Fruit fly (Drosophila melanogaster) whole organism, embryonic: Measurements from ENCODE around the gene PGAP2.

Experiments used
- B-H1 ChIP-seq: fragments of 200-800 bp; sonication (Bioruptor generic); IDR thresholded peaks from 3 replicates; pipeline ENCODE4 v1.3.6; 2022; ENCODE audit warnings: missing biosample characterization, missing genetic modification characterization
- CG10267 ChIP-seq: fragments of 200-800 bp; sonication (Bioruptor generic); optimal IDR thresholded peaks from 2 replicates; lab custom pipeline; 2018; ENCODE audit warnings: missing biosample characterization, mild to moderate bottlenecking, missing genetic modification characterization, moderate library complexity
- CG10274 ChIP-seq: fragments of 200-800 bp; sonication (Bioruptor generic); optimal IDR thresholded peaks from 3 replicates; lab custom pipeline; 2017; ENCODE audit warnings: missing biosample characterization, mild to moderate bottlenecking, missing genetic modification characterization
- CG10321 ChIP-seq: fragments of 200-800 bp; sonication (Bioruptor generic); IDR thresholded peaks from 2 replicates; pipeline ENCODE4 v1.3.6; 2022; ENCODE audit warnings: missing biosample characterization, missing genetic modification characterization
- CG10462 ChIP-seq: fragments of 200-800 bp; sonication (Bioruptor generic); optimal IDR thresholded peaks from 2 replicates; lab custom pipeline; 2016; ENCODE audit warnings: missing biosample characterization, missing genetic modification characterization
- CG10654 ChIP-seq: fragments of 200-800 bp; sonication (Bioruptor generic); optimal IDR thresholded peaks from 2 replicates; lab custom pipeline; 2016; ENCODE audit warnings: missing biosample characterization, missing genetic modification characterization
- CG11398 ChIP-seq: fragments of 200-800 bp; sonication (Bioruptor generic); optimal IDR thresholded peaks from 2 replicates; lab custom pipeline; 2016; ENCODE audit warnings: missing biosample characterization, missing genetic modification characterization
- CG12219 ChIP-seq: fragments of 200-800 bp; sonication (Bioruptor generic); optimal IDR thresholded peaks from 3 replicates; lab custom pipeline; 2018; ENCODE audit warnings: missing biosample characterization, mild to moderate bottlenecking, missing genetic modification characterization
- CG13287 ChIP-seq: fragments of 200-800 bp; sonication (Bioruptor generic); IDR thresholded peaks from 2 replicates; pipeline ENCODE4 v1.3.6; 2022; ENCODE audit warnings: missing biosample characterization, missing genetic modification characterization; ENCODE audit not compliant: partially characterized antibody
- CG1529 ChIP-seq: fragments of 200-800 bp; sonication (Bioruptor generic); optimal IDR thresholded peaks from 3 replicates; lab custom pipeline; 2018; ENCODE audit warnings: missing biosample characterization, missing genetic modification characterization
- CG15601 ChIP-seq: fragments of 200-800 bp; sonication (Bioruptor generic); optimal IDR thresholded peaks from 3 replicates; lab custom pipeline; 2019; ENCODE audit warnings: missing biosample characterization, mild to moderate bottlenecking, missing genetic modification characterization, moderate library complexity
- CG15696 ChIP-seq: fragments of 200-800 bp; sonication (Bioruptor generic); optimal IDR thresholded peaks from 2 replicates; lab custom pipeline; 2019; ENCODE audit warnings: missing biosample characterization, mild to moderate bottlenecking, missing genetic modification characterization, moderate library complexity
- CG17912 ChIP-seq: fragments of 200-800 bp; sonication (Bioruptor generic); optimal IDR thresholded peaks from 2 replicates; lab custom pipeline; 2018; ENCODE audit warnings: missing biosample characterization, mild to moderate bottlenecking, missing genetic modification characterization
- CG18262 ChIP-seq: fragments of 200-800 bp; optimal IDR thresholded peaks from 3 replicates; lab custom pipeline; 2019; ENCODE audit warnings: missing biosample characterization, mild to moderate bottlenecking, missing genetic modification characterization, moderate library complexity
- CG1832 ChIP-seq: fragments of 200-800 bp; sonication (Bioruptor generic); optimal IDR thresholded peaks from 2 replicates; lab custom pipeline; 2017; ENCODE audit warnings: missing biosample characterization, mild to moderate bottlenecking, missing genetic modification characterization, inconsistent platforms
- CG2202 ChIP-seq: fragments of 200-800 bp; sonication (Bioruptor generic); optimal IDR thresholded peaks from 2 replicates; lab custom pipeline; 2018; ENCODE audit warnings: missing biosample characterization, mild to moderate bottlenecking, missing genetic modification characterization
- CG31365 ChIP-seq: fragments of 200-800 bp; sonication (Bioruptor generic); optimal IDR thresholded peaks from 2 replicates; lab custom pipeline; 2018; ENCODE audit warnings: missing biosample characterization, mild to moderate bottlenecking, missing genetic modification characterization
- CG31441 ChIP-seq: fragments of 200-800 bp; sonication (Bioruptor generic); IDR thresholded peaks from 2 replicates; pipeline ENCODE4 v1.3.6; 2022; ENCODE audit warnings: missing biosample characterization, missing genetic modification characterization
- CG3281 ChIP-seq: fragments of 200-800 bp; sonication (Bioruptor generic); optimal IDR thresholded peaks from 3 replicates; lab custom pipeline; 2017; ENCODE audit warnings: missing biosample characterization, mild to moderate bottlenecking, missing genetic modification characterization
- CG43689 ChIP-seq: fragments of 200-800 bp; sonication (Bioruptor generic); IDR thresholded peaks from 2 replicates; pipeline ENCODE4 v1.3.6; 2022; ENCODE audit warnings: missing biosample characterization, missing genetic modification characterization
- CG6689 ChIP-seq: fragments of 200-800 bp; sonication (Bioruptor generic); IDR thresholded peaks from 2 replicates; pipeline ENCODE4 v1.3.6; 2022; ENCODE audit warnings: missing biosample characterization, missing genetic modification characterization
- CG7786 ChIP-seq: fragments of 200-800 bp; sonication (Bioruptor generic); optimal IDR thresholded peaks from 2 replicates; lab custom pipeline; 2016; ENCODE audit warnings: missing biosample characterization, missing genetic modification characterization
- CG7928 ChIP-seq: fragments of 200-800 bp; sonication (Bioruptor generic); optimal IDR thresholded peaks from 2 replicates; lab custom pipeline; 2017; ENCODE audit warnings: missing biosample characterization, mild to moderate bottlenecking, missing genetic modification characterization
- CG7987 ChIP-seq: fragments of 200-800 bp; sonication (Bioruptor generic); optimal IDR thresholded peaks from 2 replicates; lab custom pipeline; 2018; ENCODE audit warnings: missing biosample characterization, mild to moderate bottlenecking, missing genetic modification characterization, moderate library complexity
- CG8478 ChIP-seq: fragments of >200 bp; optimal IDR thresholded peaks from 2 replicates; lab custom pipeline; 2018
- Camta ChIP-seq: fragments of 200-800 bp; sonication (Bioruptor generic); optimal IDR thresholded peaks from 2 replicates; lab custom pipeline; 2016; ENCODE audit warnings: missing biosample characterization, missing genetic modification characterization
- Dbx ChIP-seq: fragments of 200-800 bp; sonication (Bioruptor generic); IDR thresholded peaks from 3 replicates; pipeline ENCODE4 v1.3.6; 2022; ENCODE audit warnings: missing biosample characterization, missing genetic modification characterization
- Dek ChIP-seq: fragments of 200-800 bp; sonication (Bioruptor generic); optimal IDR thresholded peaks from 3 replicates; lab custom pipeline; 2019; ENCODE audit warnings: missing biosample characterization, mild to moderate bottlenecking, missing genetic modification characterization, moderate library complexity
- Dip2 ChIP-seq: fragments of 200-800 bp; sonication (Bioruptor generic); IDR thresholded peaks from 2 replicates; pipeline ENCODE4 v1.3.6; 2022; ENCODE audit warnings: missing biosample characterization, missing genetic modification characterization
- Hr3 ChIP-seq: fragments of 200-800 bp; sonication (Bioruptor generic); optimal IDR thresholded peaks from 3 replicates; lab custom pipeline; 2016; ENCODE audit warnings: missing biosample characterization, missing genetic modification characterization
- MTF-1 ChIP-seq: fragments of 200-800 bp; sonication (Bioruptor generic); optimal IDR thresholded peaks from 2 replicates; lab custom pipeline; 2018; ENCODE audit warnings: missing biosample characterization, mild to moderate bottlenecking, missing genetic modification characterization, borderline replicate concordance
- Mad ChIP-seq: fragments of 200-800 bp; sonication (Bioruptor generic); optimal IDR thresholded peaks from 2 replicates; lab custom pipeline; 2016; ENCODE audit warnings: missing biosample characterization, missing genetic modification characterization
- Scr ChIP-seq: fragments of 200-800 bp; sonication (Bioruptor generic); IDR thresholded peaks from 2 replicates; pipeline ENCODE4 v1.3.6; 2022; ENCODE audit warnings: missing biosample characterization, missing genetic modification characterization; ENCODE audit not compliant: partially characterized antibody
- Side ChIP-seq: fragments of 200-800 bp; sonication (Bioruptor generic); optimal IDR thresholded peaks from 2 replicates; lab custom pipeline; 2016; ENCODE audit warnings: missing biosample characterization, missing genetic modification characterization
- Sox100B ChIP-seq: fragments of 200-800 bp; sonication (Bioruptor generic); optimal IDR thresholded peaks from 3 replicates; lab custom pipeline; 2018; ENCODE audit warnings: missing biosample characterization, mild to moderate bottlenecking, missing genetic modification characterization
- aop ChIP-seq: fragments of 200-800 bp; sonication (Bioruptor generic); IDR thresholded peaks from 2 replicates; pipeline ENCODE4 v1.3.6; 2022; ENCODE audit warnings: missing biosample characterization, missing genetic modification characterization
- br ChIP-seq: fragments of >200 bp; optimal IDR thresholded peaks from 2 replicates; lab custom pipeline; 2017
- btn ChIP-seq: fragments of 200-800 bp; sonication (Bioruptor generic); optimal IDR thresholded peaks from 2 replicates; lab custom pipeline; 2016; ENCODE audit warnings: missing biosample characterization, missing genetic modification characterization
- cad ChIP-seq: fragments of >200 bp; optimal IDR thresholded peaks from 2 replicates; lab custom pipeline; 2017; ENCODE audit warnings: missing biosample characterization, missing genetic modification characterization
- chinmo ChIP-seq: fragments of 200-800 bp; sonication (Bioruptor generic); IDR thresholded peaks from 4 replicates; pipeline ENCODE4 v1.3.6; 2022; ENCODE audit warnings: missing biosample characterization, missing genetic modification characterization; ENCODE audit not compliant: partially characterized antibody
- chn ChIP-seq: fragments of 200-800 bp; sonication (Bioruptor generic); optimal IDR thresholded peaks from 2 replicates; lab custom pipeline; 2016; ENCODE audit warnings: missing biosample characterization, missing genetic modification characterization
- danr ChIP-seq: fragments of 200-800 bp; sonication (Bioruptor generic); IDR thresholded peaks from 2 replicates; pipeline ENCODE4 v1.3.6; 2022; ENCODE audit warnings: missing biosample characterization, missing genetic modification characterization
- ewg ChIP-seq: fragments of 200-800 bp; sonication (Bioruptor generic); optimal IDR thresholded peaks from 3 replicates; lab custom pipeline; 2017; ENCODE audit warnings: mild to moderate bottlenecking, missing biosample characterization, missing genetic modification reagents, missing genetic modification characterization
- fd102C ChIP-seq: fragments of 200-800 bp; sonication (Bioruptor generic); optimal IDR thresholded peaks from 2 replicates; lab custom pipeline; 2018; ENCODE audit warnings: missing biosample characterization, mild to moderate bottlenecking, missing genetic modification characterization, moderate library complexity
- gfzf ChIP-seq: fragments of 200-800 bp; sonication (Bioruptor generic); optimal IDR thresholded peaks from 2 replicates; lab custom pipeline; 2016; ENCODE audit warnings: missing biosample characterization, mild to moderate bottlenecking, missing genetic modification characterization, moderate library complexity
- jumu ChIP-seq: fragments of 200-800 bp; sonication (Bioruptor generic); optimal IDR thresholded peaks from 3 replicates; lab custom pipeline; 2016; ENCODE audit warnings: missing biosample characterization, missing genetic modification characterization
- kah ChIP-seq: fragments of 200-800 bp; sonication (Bioruptor generic); optimal IDR thresholded peaks from 2 replicates; lab custom pipeline; 2018; ENCODE audit warnings: missing biosample characterization, mild to moderate bottlenecking, missing genetic modification characterization
- pum ChIP-seq: fragments of 200-800 bp; sonication (Bioruptor generic); optimal IDR thresholded peaks from 2 replicates; lab custom pipeline; 2016; ENCODE audit warnings: missing biosample characterization, missing genetic modification characterization
- sr ChIP-seq: fragments of 200-800 bp; sonication (Bioruptor generic); IDR thresholded peaks from 3 replicates; pipeline ENCODE4 v1.3.6; 2022; ENCODE audit warnings: missing biosample characterization, missing genetic modification characterization
- tgo ChIP-seq: fragments of 200-800 bp; sonication (Bioruptor generic); IDR thresholded peaks from 3 replicates; pipeline ENCODE4 v1.3.6; 2022; ENCODE audit warnings: missing biosample characterization, missing genetic modification characterization
- wor ChIP-seq: fragments of 200-800 bp; sonication (Bioruptor generic); IDR thresholded peaks from 2 replicates; pipeline ENCODE4 v1.3.6; 2022; ENCODE audit warnings: missing biosample characterization, missing genetic modification characterization

PGAP2 gene

dm6 chr2L:845341-846004, 26.2 kb upstream of the PGAP2 start (continued):
- TF ChIP-seq Scr (GFP tag; lab: Robert Waterston, UW) (no peak), sr (GFP tag; lab: Robert Waterston, UW) (peak; percentile 100), CG31365 (tag; lab: Kevin White, UChicago) (peak; percentile 76), CG10654 (GFP tag; lab: Kevin White, UChicago) (peak; percentile 80), CG10462 (GFP tag; lab: Kevin White, UChicago) (peak; percentile 16), Dbx (GFP tag; lab: Robert Waterston, UW) (peak; percentile 92), Mad (GFP tag; lab: Kevin White, UChicago) (peak; percentile 55), btn (GFP tag; lab: Kevin White, UChicago) (peak; percentile 83), CG1529 (GFP tag; lab: Kevin White, UChicago) (peak; percentile 79), CG2202 (peak; percentile 37), danr (GFP tag; lab: Robert Waterston, UW) (peak; percentile 73; the same call in 1 of the 2 replicates), pum (GFP tag; lab: Kevin White, UChicago) (peak; percentile 83), CG31441 (GFP tag; lab: Robert Waterston, UW) (peak; percentile 78), cad (GFP tag; lab: Kevin White, UChicago) (no peak), CG7786 (GFP tag; lab: Kevin White, UChicago) (peak; percentile 90), CG12219 (GFP tag; lab: Kevin White, UChicago) (peak; percentile 88), CG43689 (GFP tag; lab: Robert Waterston, UW) (peak; percentile 76), CG10321 (GFP tag; lab: Robert Waterston, UW) (peak; percentile 68), Dek (peak; percentile 84), gfzf (GFP tag; lab: Kevin White, UChicago) (no peak), CG10274 (peak; percentile 68), Dip2 (GFP tag; lab: Robert Waterston, UW) (no peak), CG6689 (GFP tag; lab: Robert Waterston, UW) (peak; percentile 85), CG7928 (GFP tag; lab: Kevin White, UChicago) (peak; percentile 52), MTF-1 (GFP tag; lab: Kevin White, UChicago) (peak; percentile 76), CG15696 (tag; lab: Kevin White, UChicago) (peak; percentile 31), Side (peak; percentile 88), chn (GFP tag; lab: Kevin White, UChicago) (peak; percentile 86), Hr3 (GFP tag; lab: Kevin White, UChicago) (peak; percentile 84), chinmo (GFP tag; lab: Robert Waterston, UW) (peak; percentile 83; the same call in 3 of the 4 replicates), Sox100B (GFP tag; lab: Kevin White, UChicago) (peak; percentile 73), CG11398 (GFP tag; lab: Kevin White, UChicago) (peak; percentile 71), ewg (GFP tag; lab: Kevin White, UChicago) (peak; percentile 74), CG7987 (GFP tag; lab: Kevin White, UChicago) (peak; percentile 52), fd102C (GFP tag; lab: Kevin White, UChicago) (no peak), aop (GFP tag; lab: Robert Waterston, UW) (peak; percentile 67; the same call in 1 of the 2 replicates), br (lab: Kevin White, UChicago) (no peak), CG8478 (lab: Kevin White, UChicago) (no peak), jumu (GFP tag; lab: Kevin White, UChicago) (peak; percentile 91), CG15601 (peak; percentile 75), CG1832 (GFP tag; lab: Kevin White, UChicago) (no peak), B-H1 (GFP tag; lab: Robert Waterston, UW) (peak; percentile 85), kah (GFP tag; lab: Kevin White, UChicago) (peak; percentile 56), CG17912 (peak; percentile 7), CG18262 (tag; lab: Kevin White, UChicago) (peak; percentile 80), CG13287 (no peak), Camta (peak; percentile 81), wor (GFP tag; lab: Robert Waterston, UW) (peak; percentile 82), tgo (GFP tag; lab: Robert Waterston, UW) (peak; percentile 84), CG10267 (tag; lab: Kevin White, UChicago) (peak; percentile 68), CG3281 (peak; percentile 87)
